Fruit fly (Drosophila melanogaster) whole organism, prepupa: ENCODE measurements around the gene CG6277.

Experiments
- CG10631 ChIP-seq: fragments of 200-800 bp; sonication (Bioruptor generic); optimal IDR thresholded peaks from 2 replicates; lab custom pipeline; 2016; ENCODE audit warnings: missing biosample characterization, missing genetic modification characterization
- CG11762 ChIP-seq: fragments of 200-800 bp; sonication (Bioruptor generic); optimal IDR thresholded peaks from 3 replicates; lab custom pipeline; 2016; ENCODE audit warnings: missing biosample characterization, missing genetic modification characterization; ENCODE audit not compliant: insufficient read depth
- CG11902 ChIP-seq: fragments of 200-800 bp; sonication (Bioruptor generic); optimal IDR thresholded peaks from 3 replicates; lab custom pipeline; 2016; ENCODE audit warnings: missing biosample characterization, missing genetic modification characterization
- CG15336 ChIP-seq: fragments of 200-800 bp; sonication (Bioruptor generic); IDR thresholded peaks from 2 replicates; pipeline ENCODE4 v1.3.6; 2022; ENCODE audit warnings: missing biosample characterization, missing genetic modification characterization
- CG1621 ChIP-seq: fragments of 200-800 bp; sonication (Bioruptor generic); optimal IDR thresholded peaks from 3 replicates; lab custom pipeline; 2018; ENCODE audit warnings: missing biosample characterization, mild to moderate bottlenecking, missing genetic modification characterization
- CG32006 ChIP-seq: fragments of 200-800 bp; sonication (Bioruptor generic); optimal IDR thresholded peaks from 3 replicates; lab custom pipeline; 2017; ENCODE audit warnings: missing biosample characterization, mild to moderate bottlenecking, missing genetic modification characterization
- CG34406 ChIP-seq: fragments of 200-800 bp; sonication (Bioruptor generic); optimal IDR thresholded peaks from 3 replicates; lab custom pipeline; 2016; ENCODE audit warnings: missing biosample characterization, missing genetic modification characterization
- CG3919 ChIP-seq: fragments of 200-800 bp; sonication (Bioruptor generic); optimal IDR thresholded peaks from 3 replicates; lab custom pipeline; 2016; ENCODE audit warnings: missing biosample characterization, missing genetic modification characterization
- CG4318 ChIP-seq: fragments of 200-800 bp; sonication (Bioruptor generic); optimal IDR thresholded peaks from 3 replicates; lab custom pipeline; 2017; ENCODE audit warnings: missing biosample characterization, mild to moderate bottlenecking, missing genetic modification characterization
- CG6163 ChIP-seq: fragments of 200-800 bp; sonication (Bioruptor generic); IDR thresholded peaks from 3 replicates; pipeline ENCODE4 v1.3.6; 2022; ENCODE audit warnings: missing biosample characterization, missing genetic modification characterization
- CG6792 ChIP-seq: fragments of 200-800 bp; sonication (Bioruptor generic); optimal IDR thresholded peaks from 3 replicates; lab custom pipeline; 2016; ENCODE audit warnings: missing biosample characterization, missing genetic modification characterization
- CG6854 ChIP-seq: fragments of 200-800 bp; sonication (Bioruptor generic); optimal IDR thresholded peaks from 2 replicates; lab custom pipeline; 2017; ENCODE audit warnings: missing biosample characterization, mild to moderate bottlenecking, missing genetic modification characterization
- CG8319 ChIP-seq: fragments of 200-800 bp; sonication (Bioruptor generic); optimal IDR thresholded peaks from 3 replicates; lab custom pipeline; 2016; ENCODE audit warnings: missing biosample characterization, missing genetic modification characterization
- CG8632 ChIP-seq: fragments of 200-800 bp; sonication (Bioruptor generic); optimal IDR thresholded peaks from 3 replicates; lab custom pipeline; 2016; ENCODE audit warnings: missing biosample characterization, missing genetic modification characterization
- CG9139 ChIP-seq: fragments of 200-800 bp; sonication (Bioruptor generic); optimal IDR thresholded peaks from 3 replicates; lab custom pipeline; 2017; ENCODE audit warnings: missing biosample characterization, mild to moderate bottlenecking, missing genetic modification characterization
- Eip75B ChIP-seq: fragments of 200-800 bp; sonication (Bioruptor generic); optimal IDR thresholded peaks from 3 replicates; lab custom pipeline; 2016; ENCODE audit warnings: missing biosample characterization, missing genetic modification characterization
- Eip78C ChIP-seq: fragments of 200-800 bp; sonication (Bioruptor generic); peaks from one replicate; lab custom pipeline; 2016; ENCODE audit warnings: missing biosample characterization, missing genetic modification characterization
- Gug ChIP-seq: fragments of 200-800 bp; sonication (Bioruptor generic); IDR thresholded peaks from 2 replicates; pipeline ENCODE4 v1.3.6; 2022; ENCODE audit warnings: missing biosample characterization, missing genetic modification characterization
- Hr4 ChIP-seq: fragments of 200-800 bp; sonication (Bioruptor generic); optimal IDR thresholded peaks from 3 replicates; lab custom pipeline; 2016; ENCODE audit warnings: missing biosample characterization, missing genetic modification characterization
- OdsH ChIP-seq: fragments of 200-800 bp; sonication (Bioruptor generic); optimal IDR thresholded peaks from 3 replicates; lab custom pipeline; 2016; ENCODE audit warnings: missing biosample characterization, missing genetic modification characterization
- Smox ChIP-seq: fragments of 200-800 bp; sonication (Bioruptor generic); optimal IDR thresholded peaks from 3 replicates; lab custom pipeline; 2016; ENCODE audit warnings: missing biosample characterization, missing genetic modification characterization
- Sox15 ChIP-seq: fragments of 200-800 bp; sonication (Bioruptor generic); optimal IDR thresholded peaks from 3 replicates; lab custom pipeline; 2016; ENCODE audit warnings: missing biosample characterization, missing genetic modification characterization
- cyc ChIP-seq: fragments of 200-800 bp; sonication (Bioruptor generic); optimal IDR thresholded peaks from 3 replicates; lab custom pipeline; 2016; ENCODE audit warnings: missing biosample characterization, missing genetic modification characterization
- dsx ChIP-seq: fragments of 200-800 bp; optimal IDR thresholded peaks from 3 replicates; lab custom pipeline; 2019; ENCODE audit warnings: missing biosample characterization, mild to moderate bottlenecking, missing genetic modification characterization, moderate library complexity; ENCODE audit not compliant: poor library complexity, severe bottlenecking
- eg ChIP-seq: fragments of 200-800 bp; sonication (Bioruptor generic); IDR thresholded peaks from 3 replicates; pipeline ENCODE4 v1.3.6; 2022; ENCODE audit warnings: missing biosample characterization, missing genetic modification characterization
- esn ChIP-seq: fragments of 200-800 bp; sonication (Bioruptor generic); optimal IDR thresholded peaks from 2 replicates; lab custom pipeline; 2016; ENCODE audit warnings: missing biosample characterization, mild to moderate bottlenecking, missing genetic modification characterization, moderate library complexity
- fd85E ChIP-seq: fragments of 200-800 bp; sonication (Bioruptor generic); optimal IDR thresholded peaks from 3 replicates; lab custom pipeline; 2016; ENCODE audit warnings: missing biosample characterization, missing genetic modification characterization
- fkh ChIP-seq: fragments of 200-800 bp; sonication (Bioruptor generic); optimal IDR thresholded peaks from 3 replicates; lab custom pipeline; 2017; ENCODE audit warnings: missing biosample characterization, mild to moderate bottlenecking, missing genetic modification characterization, moderate library complexity
- pdm3 ChIP-seq: fragments of 200-800 bp; sonication (Bioruptor generic); optimal IDR thresholded peaks from 3 replicates; lab custom pipeline; 2016; ENCODE audit warnings: missing biosample characterization, missing genetic modification characterization
- salr ChIP-seq, 2 experiments: fragments of 200-800 bp; sonication (Bioruptor generic); optimal IDR thresholded peaks; 3 replicates each; lab custom pipeline; 2016 to 2018; ENCODE audit warnings: missing biosample characterization in 2 of 2, missing genetic modification characterization in 2 of 2, mild to moderate bottlenecking in 1 of 2
- spab ChIP-seq: fragments of 200-800 bp; sonication (Bioruptor generic); optimal IDR thresholded peaks from 2 replicates; lab custom pipeline; 2017; ENCODE audit warnings: missing biosample characterization, mild to moderate bottlenecking, missing genetic modification characterization, missing genetic modification reagents
- ss ChIP-seq, 2 experiments: fragments of 200-800 bp; sonication (Bioruptor generic); optimal IDR thresholded peaks; 2 replicates in 1 of 2; 3 replicates in 1 of 2; lab custom pipeline; 2017 to 2018; ENCODE audit warnings: mild to moderate bottlenecking in 2 of 2, missing biosample characterization in 2 of 2, missing genetic modification characterization in 2 of 2, moderate library complexity in 1 of 2
- svp ChIP-seq: fragments of 200-800 bp; sonication (Bioruptor generic); peaks from one replicate; lab custom pipeline; 2016; ENCODE audit warnings: missing biosample characterization, missing genetic modification characterization
- vri ChIP-seq: fragments of 200-800 bp; sonication (Bioruptor generic); optimal IDR thresholded peaks from 3 replicates; lab custom pipeline; 2016; ENCODE audit warnings: missing biosample characterization, mild to moderate bottlenecking, missing genetic modification characterization

CG6277 gene

dm6 chr3R:26988412-26988981 is 34.5 kb downstream of the CG6277 start, which contains the start of gene CG31075 (continued):
- TF ChIP-seq vri (GFP tag; lab: Kevin White, UChicago), result peak; percentile 85
- TF ChIP-seq CG3919, result peak; percentile 94
- peak; percentile 87 for TF ChIP-seq Eip75B (GFP tag; lab: Kevin White, UChicago)
- peak; percentile 84 for TF ChIP-seq spab
- TF ChIP-seq fd85E (GFP tag; lab: Kevin White, UChicago), result peak; percentile 74
- peak; percentile 82 for TF ChIP-seq CG1621
- TF ChIP-seq CG8632 (GFP tag; lab: Kevin White, UChicago), result peak; percentile 74
- peak; percentile 59 to 66 for TF ChIP-seq salr (GFP tag; optimal IDR thresholded peaks at IDR 0.05; lab: Kevin White, UChicago)
- peak; percentile 81 to 87 for TF ChIP-seq ss (GFP tag; optimal IDR thresholded peaks at IDR 0.05; lab: Kevin White, UChicago)
- TF ChIP-seq CG32006 (GFP tag; lab: Kevin White, UChicago), result peak; percentile 76
- TF ChIP-seq Smox, result peak; percentile 87
- peak; percentile 84 for TF ChIP-seq pdm3
- TF ChIP-seq CG11762 (GFP tag; lab: Kevin White, UChicago), result peak; percentile 83
- peak; percentile 82 for TF ChIP-seq Hr4 (GFP tag; lab: Kevin White, UChicago)
- peak; percentile 91 for TF ChIP-seq CG10631 (GFP tag; lab: Kevin White, UChicago)
- peak; percentile 77 for TF ChIP-seq CG9139
- peak; percentile 86 for TF ChIP-seq OdsH (GFP tag; lab: Kevin White, UChicago)
- TF ChIP-seq Eip78C (GFP tag; lab: Kevin White, UChicago), result peak; percentile 98
- peak; percentile 97 for TF ChIP-seq Gug (GFP tag; lab: Robert Waterston, UW)

- TF ChIP-seq Eip75B (GFP tag; lab: Kevin White, UChicago) (no peak), pdm3 (no peak), dsx (no peak), CG8319 (GFP tag; lab: Kevin White, UChicago) (no peak), CG6792 (GFP tag; lab: Kevin White, UChicago) (no peak), ss (GFP tag; optimal IDR thresholded peaks at IDR 0.05; lab: Kevin White, UChicago) (peak in 1 of 2 experiments; percentile 37), CG6163 (GFP tag; lab: Robert Waterston, UW) (0 out of 3 replicates have a peak, but pooled peaks have one; percentile 9), CG32006 (GFP tag; lab: Kevin White, UChicago) (no peak), cyc (no peak), fkh (GFP tag; lab: Kevin White, UChicago) (peak; percentile 23), Sox15 (GFP tag; lab: Kevin White, UChicago) (no peak), CG4318 (no peak)
- TF ChIP-seq, all 60 proteins: peak for 3
Observed at dm6 chr3R:26987455-26987854, 35.6 kb downstream of the CG6277 start.

dm6 chr3R:26984437-26984836 is 38.6 kb downstream of the CG6277 start:
- TF ChIP-seq Smox (no peak), svp (GFP tag; lab: Kevin White, UChicago) (peak; percentile 62)

- peak; percentile 44 for TF ChIP-seq svp (GFP tag; lab: Kevin White, UChicago)
- TF ChIP-seq CG11902, result no peak
- TF ChIP-seq CG8319 (GFP tag; lab: Kevin White, UChicago), result no peak
- no peak for TF ChIP-seq dsx
- TF ChIP-seq, all 60 proteins: peak for 1
Observed at dm6 chr3R:26982106-26982505, 40.9 kb downstream of the CG6277 start.

DNA sequence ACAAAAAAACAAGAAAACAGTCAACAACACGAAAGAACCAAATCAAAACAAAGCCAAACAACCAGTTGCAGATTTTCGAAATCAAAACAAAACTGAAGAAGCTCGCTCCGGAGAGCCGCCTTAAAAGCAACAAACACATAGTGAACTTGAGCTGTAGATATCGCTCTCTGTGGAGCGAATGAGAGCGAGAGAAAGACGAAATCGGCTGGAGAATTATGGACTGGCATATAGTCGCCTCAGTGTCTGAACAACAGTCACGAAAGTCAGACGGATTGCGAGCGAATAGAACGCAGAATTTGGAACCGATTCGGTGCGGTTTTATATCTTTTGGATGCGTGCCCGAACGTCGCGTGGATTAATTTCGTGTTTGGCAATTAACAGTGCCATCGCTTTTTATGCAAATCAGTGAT is 42.7 kb downstream of the CG6277 start:
- TF ChIP-seq ss (GFP tag; optimal IDR thresholded peaks at IDR 0.05; lab: Kevin White, UChicago) (peak in 1 of 2 experiments; percentile 72), eg (GFP tag; lab: Robert Waterston, UW) (peak; percentile 62; the same call in 2 of the 3 replicates), fd85E (GFP tag; lab: Kevin White, UChicago) (no peak), esn (peak; percentile 13), CG15336 (peak; percentile 27; the same call in 1 of the 2 replicates), fkh (GFP tag; lab: Kevin White, UChicago) (no peak), CG6854 (GFP tag; lab: Kevin White, UChicago) (peak; percentile 58), CG32006 (GFP tag; lab: Kevin White, UChicago) (no peak), CG34406 (no peak)
